Fruit fly (Drosophila melanogaster) whole organism, adult: ENCODE data around the gene CG44303.

ENCODE experiments used
- CG11617 ChIP-seq: fragments of 200-800 bp; sonication (Bioruptor generic); optimal IDR thresholded peaks from 2 replicates; lab custom pipeline; 2017; ENCODE audit warnings: mild to moderate bottlenecking, missing biosample characterization, missing genetic modification reagents, missing genetic modification characterization
- CG12768 ChIP-seq: fragments of 200-800 bp; sonication (Bioruptor generic); optimal IDR thresholded peaks from 2 replicates; lab custom pipeline; 2017; ENCODE audit warnings: missing biosample characterization, missing genetic modification characterization, mild to moderate bottlenecking, moderate library complexity, missing genetic modification reagents
- CG14711 ChIP-seq: fragments of 200-800 bp; sonication (Bioruptor generic); optimal IDR thresholded peaks from 2 replicates; lab custom pipeline; 2018; ENCODE audit warnings: missing biosample characterization, mild to moderate bottlenecking, missing genetic modification characterization, moderate library complexity
- CG1620 ChIP-seq: fragments of 200-800 bp; sonication (Bioruptor generic); optimal IDR thresholded peaks from 2 replicates; lab custom pipeline; 2016; ENCODE audit warnings: missing biosample characterization, missing genetic modification characterization
- CG33017 ChIP-seq: fragments of 200-800 bp; sonication (Bioruptor generic); optimal IDR thresholded peaks from 2 replicates; lab custom pipeline; 2018; ENCODE audit warnings: missing biosample characterization, mild to moderate bottlenecking, missing genetic modification characterization, moderate library complexity
- CG5204 ChIP-seq: fragments of 200-800 bp; sonication (Bioruptor generic); optimal IDR thresholded peaks from 2 replicates; lab custom pipeline; 2016; ENCODE audit warnings: missing biosample characterization, missing genetic modification characterization
- CG7045 ChIP-seq: fragments of 200-800 bp; sonication (Bioruptor generic); optimal IDR thresholded peaks from 2 replicates; lab custom pipeline; 2017; ENCODE audit warnings: missing biosample characterization, mild to moderate bottlenecking, missing genetic modification characterization
- CG7101 ChIP-seq: fragments of 200-800 bp; sonication (Bioruptor generic); optimal IDR thresholded peaks from 2 replicates; lab custom pipeline; 2018; ENCODE audit warnings: missing biosample characterization, mild to moderate bottlenecking, missing genetic modification characterization, moderate library complexity
- Clk ChIP-seq: fragments of 200-800 bp; sonication (Bioruptor generic); optimal IDR thresholded peaks from 2 replicates; lab custom pipeline; 2017; ENCODE audit warnings: missing biosample characterization, missing genetic modification characterization
- Crg-1 ChIP-seq: fragments of 200-800 bp; sonication (Bioruptor generic); optimal IDR thresholded peaks from 2 replicates; lab custom pipeline; 2016; ENCODE audit warnings: missing biosample characterization, missing genetic modification characterization
- Hr96 ChIP-seq: fragments of 200-800 bp; sonication (Bioruptor generic); optimal IDR thresholded peaks from 2 replicates; lab custom pipeline; 2016; ENCODE audit warnings: missing biosample characterization, missing genetic modification characterization
- Mnt ChIP-seq: fragments of 200-800 bp; sonication (Bioruptor generic); optimal IDR thresholded peaks from 2 replicates; lab custom pipeline; 2016; ENCODE audit warnings: missing biosample characterization, mild to moderate bottlenecking, missing genetic modification characterization
- bab1 ChIP-seq: fragments of 200-800 bp; sonication (Bioruptor generic); optimal IDR thresholded peaks from 3 replicates; lab custom pipeline; 2019; ENCODE audit warnings: missing biosample characterization, mild to moderate bottlenecking, missing genetic modification characterization, moderate library complexity
- cic ChIP-seq: fragments of 200-800 bp; sonication (Bioruptor generic); optimal IDR thresholded peaks from 2 replicates; lab custom pipeline; 2017; ENCODE audit warnings: missing biosample characterization, mild to moderate bottlenecking, missing genetic modification characterization, moderate library complexity
- cnc ChIP-seq, 2 experiments: fragments of >200 bp; optimal IDR thresholded peaks; 2 replicates each; lab custom pipeline; 2017
- kay ChIP-seq: fragments of 200-800 bp; sonication (Bioruptor generic); peaks from one replicate; lab custom pipeline; 2016; ENCODE audit warnings: missing biosample characterization, missing genetic modification characterization, borderline replicate concordance
- ovo ChIP-seq: fragments of 200-800 bp; sonication (Bioruptor generic); optimal IDR thresholded peaks from 2 replicates; lab custom pipeline; 2016; ENCODE audit warnings: missing biosample characterization, missing genetic modification characterization
- pad ChIP-seq: fragments of 200-800 bp; sonication (Bioruptor generic); optimal IDR thresholded peaks from 3 replicates; lab custom pipeline; 2017; ENCODE audit warnings: missing biosample characterization, missing genetic modification characterization, mild to moderate bottlenecking, moderate library complexity, missing genetic modification reagents
- tj ChIP-seq: fragments of 200-800 bp; sonication (Bioruptor generic); optimal IDR thresholded peaks from 3 replicates; lab custom pipeline; 2017; ENCODE audit warnings: missing biosample characterization, mild to moderate bottlenecking, missing genetic modification characterization, moderate library complexity
- toe ChIP-seq: fragments of 200-800 bp; sonication (Bioruptor generic); optimal IDR thresholded peaks from 2 replicates; lab custom pipeline; 2016; ENCODE audit warnings: missing biosample characterization, missing genetic modification characterization

The CG44303 gene

dm6 chrX:6688620-6689400 lies 1.6 kb upstream of the CG44303 start, which contains the start of gene CG3184:
CG3184 (minus strand) TSS chrX:6688774.
- TF ChIP-seq pad (GFP tag; lab: Kevin White, UChicago) (peak; percentile 4), Hr96 (no peak), tj (GFP tag; lab: Kevin White, UChicago) (peak; percentile 8), toe (no peak), Crg-1 (GFP tag; lab: Kevin White, UChicago) (no peak), CG14711 (tag; lab: Kevin White, UChicago) (no peak), CG1620 (GFP tag; lab: Kevin White, UChicago) (peak; percentile 31), CG11617 (GFP tag; lab: Kevin White, UChicago) (peak; percentile 19), Clk (no peak), kay (GFP tag; lab: Kevin White, UChicago) (no peak), CG33017 (tag; lab: Kevin White, UChicago) (no peak), cnc (optimal IDR thresholded peaks at IDR 0.05; lab: Kevin White, UChicago) (no peak), CG5204 (GFP tag; lab: Kevin White, UChicago) (no peak), ovo (GFP tag; lab: Kevin White, UChicago) (no peak), CG7045 (GFP tag; lab: Kevin White, UChicago) (no peak), Mnt (GFP tag; lab: Kevin White, UChicago) (peak; percentile 12)

DNA sequence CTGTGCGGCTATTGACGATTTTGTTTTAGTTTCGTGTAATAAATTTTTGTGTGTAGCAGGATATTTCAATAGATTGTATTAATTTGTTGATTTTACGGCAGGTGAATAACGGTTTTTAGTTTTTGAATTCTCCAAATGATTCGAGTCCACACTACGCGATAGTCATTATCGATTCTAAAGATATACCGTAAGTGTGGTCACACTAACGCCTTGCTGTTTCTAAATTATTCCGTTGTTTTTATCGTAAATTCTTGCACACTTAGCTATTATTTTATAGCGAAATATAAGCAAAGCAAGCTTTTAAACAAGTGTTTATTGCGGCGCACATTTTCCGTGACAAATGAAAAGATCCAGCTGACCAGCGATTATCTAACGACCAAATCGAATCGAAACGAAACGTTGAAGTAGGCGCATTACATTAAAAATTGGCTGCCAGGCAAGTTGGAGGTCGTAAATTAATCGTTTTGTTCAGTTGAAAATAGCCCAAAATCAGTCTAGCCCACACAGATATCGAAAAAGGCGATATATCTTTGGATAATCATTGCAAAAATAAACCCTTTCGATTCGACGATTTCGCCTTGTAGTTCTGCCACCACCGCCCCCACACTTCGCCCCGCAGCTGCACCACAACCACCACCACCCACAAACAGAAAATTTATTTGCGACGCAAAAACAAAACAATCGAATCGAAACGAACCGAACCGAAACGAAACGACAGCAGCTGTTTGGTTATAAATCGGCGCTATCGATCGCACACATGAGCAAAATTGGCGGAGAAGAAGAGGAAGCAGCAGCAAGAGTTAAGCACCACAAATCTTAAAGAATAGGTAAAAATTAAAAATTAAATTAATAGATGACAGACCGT lies 3.4 kb downstream of the CG44303 start, which contains the start of gene Pink1:
Pink1 (plus strand) TSS at position 164 of the 865 bp plus-strand sequence.
- TF ChIP-seq CG7101 (tag; lab: Kevin White, UChicago) = peak; percentile 19
- no peak for TF ChIP-seq CG11617 (GFP tag; lab: Kevin White, UChicago)
- TF ChIP-seq ovo (GFP tag; lab: Kevin White, UChicago) = no peak
- peak; percentile 38 for TF ChIP-seq tj (GFP tag; lab: Kevin White, UChicago)
- no peak for TF ChIP-seq CG7045 (GFP tag; lab: Kevin White, UChicago)
- TF ChIP-seq toe = no peak
- no peak for TF ChIP-seq pad (GFP tag; lab: Kevin White, UChicago)
- TF ChIP-seq bab1 = peak; percentile 58
- peak; percentile 73 for TF ChIP-seq Mnt (GFP tag; lab: Kevin White, UChicago)
- no peak for TF ChIP-seq CG33017 (tag; lab: Kevin White, UChicago)
- no peak for TF ChIP-seq CG12768 (GFP tag; lab: Kevin White, UChicago)
- no peak for TF ChIP-seq CG1620 (GFP tag; lab: Kevin White, UChicago)
- TF ChIP-seq Hr96 = no peak
- TF ChIP-seq kay (GFP tag; lab: Kevin White, UChicago) = no peak
- no peak for TF ChIP-seq cnc (optimal IDR thresholded peaks at IDR 0.05; lab: Kevin White, UChicago)
- TF ChIP-seq Clk = no peak
- TF ChIP-seq CG14711 (tag; lab: Kevin White, UChicago) = no peak
- TF ChIP-seq cic (GFP tag; lab: Kevin White, UChicago) = peak; percentile 3
- TF ChIP-seq Crg-1 (GFP tag; lab: Kevin White, UChicago) = no peak
- TF ChIP-seq CG5204 (GFP tag; lab: Kevin White, UChicago) = no peak

- TF ChIP-seq tj (GFP tag; lab: Kevin White, UChicago) (no peak), toe (no peak), kay (GFP tag; lab: Kevin White, UChicago) (no peak), Hr96 (no peak), cic (GFP tag; lab: Kevin White, UChicago) (no peak), CG7045 (GFP tag; lab: Kevin White, UChicago) (no peak), ovo (GFP tag; lab: Kevin White, UChicago) (no peak)
Observed at dm6 chrX:6681467-6681866, 5.8 kb downstream of the CG44303 start, which contains the start of gene Fum2. Fum2 (plus strand) TSS chrX:6681767.

dm6 chrX:6679502-6679810 lies 7.8 kb downstream of the CG44303 start:
- TF ChIP-seq pad (GFP tag; lab: Kevin White, UChicago) (peak; percentile 46), cic (GFP tag; lab: Kevin White, UChicago) (peak; percentile 28), Mnt (GFP tag; lab: Kevin White, UChicago) (peak; percentile 59), cnc (optimal IDR thresholded peaks at IDR 0.05; lab: Kevin White, UChicago) (no peak)

DNA sequence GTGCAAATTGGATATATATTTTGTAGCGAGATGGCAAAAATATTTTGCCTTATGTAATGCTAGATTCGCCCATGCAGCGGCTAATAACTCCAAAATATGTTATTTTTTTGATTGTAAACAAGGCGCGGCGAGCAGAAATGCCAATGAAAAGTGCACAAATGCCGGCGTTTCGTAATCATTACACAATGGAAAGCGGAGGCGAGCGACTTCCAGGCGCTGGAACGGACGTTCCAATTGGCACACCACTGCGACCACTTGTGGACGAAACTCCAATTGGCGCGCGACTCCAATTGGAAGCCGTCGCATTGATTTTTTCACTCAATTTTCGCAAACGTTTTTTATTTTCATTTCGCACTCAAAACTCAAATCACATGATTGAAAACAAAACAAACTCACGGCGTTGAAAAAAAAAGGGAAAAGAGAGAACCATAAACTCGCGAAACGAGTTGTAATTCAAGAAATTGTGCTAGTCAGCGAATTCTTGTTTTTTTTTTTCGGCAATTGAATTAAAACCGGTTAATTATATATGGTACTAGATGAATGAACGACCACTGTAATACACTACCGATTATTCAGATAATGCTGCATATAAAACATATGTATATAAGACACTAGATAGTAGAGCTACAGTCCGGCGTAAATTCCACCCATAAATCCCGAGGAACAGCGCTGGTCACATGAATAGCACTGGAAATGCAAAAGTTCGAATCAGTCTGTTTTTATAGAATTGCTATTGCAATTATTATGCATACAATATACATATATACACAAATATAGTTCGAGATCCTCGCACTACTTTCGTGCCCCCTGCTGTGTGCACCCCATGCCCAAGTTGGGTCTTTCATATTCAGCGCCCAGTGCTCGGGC lies 8.4 kb downstream of the CG44303 start, which contains the start of gene ND-ASHI:
ND-ASHI (minus strand) TSS at position 484 of the 867 bp plus-strand sequence.
- TF ChIP-seq CG7101 (tag; lab: Kevin White, UChicago) (peak; percentile 95), pad (GFP tag; lab: Kevin White, UChicago) (peak; percentile 89), Hr96 (no peak), CG7045 (GFP tag; lab: Kevin White, UChicago) (peak; percentile 87), CG5204 (GFP tag; lab: Kevin White, UChicago) (no peak), tj (GFP tag; lab: Kevin White, UChicago) (peak; percentile 97), ovo (GFP tag; lab: Kevin White, UChicago) (peak; percentile 30), bab1 (peak; percentile 89), CG14711 (tag; lab: Kevin White, UChicago) (peak; percentile 88), cnc (optimal IDR thresholded peaks at IDR 0.05; lab: Kevin White, UChicago) (no peak), CG12768 (GFP tag; lab: Kevin White, UChicago) (peak; percentile 95), kay (GFP tag; lab: Kevin White, UChicago) (no peak), Mnt (GFP tag; lab: Kevin White, UChicago) (peak; percentile 79), CG1620 (GFP tag; lab: Kevin White, UChicago) (peak; percentile 83), cic (GFP tag; lab: Kevin White, UChicago) (peak; percentile 75), CG11617 (GFP tag; lab: Kevin White, UChicago) (peak; percentile 88), Clk (peak; percentile 77), CG33017 (tag; lab: Kevin White, UChicago) (peak; percentile 91), Crg-1 (GFP tag; lab: Kevin White, UChicago) (peak; percentile 85), toe (no peak)
